Worm (Caenorhabditis elegans) whole organism, young adult: ENCODE results near the gene C04G2.5.
A peak's percentile ranks its signal among the peaks of the same experiment; 100 is the strongest.

Experiments
- B0336.3 ChIP-seq: fragments of 200-800 bp; sonication (Bioruptor generic); IDR thresholded peaks from 2 replicates; pipeline ENCODE4 v1.3.6; 2022; ENCODE audit warnings: missing genetic modification characterization, missing compliant biosample characterization
- F23B12.7 ChIP-seq: sonication (generic microtip); optimal IDR thresholded peaks from 2 replicates; lab custom pipeline; 2017; ENCODE audit warnings: missing genetic modification characterization, mild to moderate bottlenecking, missing compliant biosample characterization, antibody characterized with exemption, moderate library complexity; ENCODE audit not compliant: insufficient read depth
- F37B4.10 ChIP-seq: fragments of 200-800 bp; sonication (Bioruptor generic); IDR thresholded peaks from 2 replicates; pipeline ENCODE4 v1.3.6; 2022; ENCODE audit warnings: missing genetic modification characterization, missing compliant biosample characterization
- K11D2.4 ChIP-seq: fragments of 200-800 bp; sonication (Bioruptor generic); IDR thresholded peaks from 2 replicates; pipeline ENCODE4 v1.3.6; 2022; ENCODE audit warnings: missing genetic modification reagents, missing genetic modification characterization, missing compliant biosample characterization
- T07F8.4 ChIP-seq: sonication (generic microtip); optimal IDR thresholded peaks from 2 replicates; lab custom pipeline; 2016; ENCODE audit warnings: mild to moderate bottlenecking, missing genetic modification characterization, moderate library complexity, missing compliant biosample characterization
- Y53G8AR.9 ChIP-seq: fragments of 200-800 bp; sonication (Bioruptor generic); conservative IDR thresholded peaks from 2 replicates; pipeline ENCODE4 v1.3.6; 2022; ENCODE audit warnings: missing genetic modification reagents, missing genetic modification characterization, missing compliant biosample characterization
- Y56A3A.18 ChIP-seq: fragments of 200-800 bp; sonication (Bioruptor generic); IDR thresholded peaks from 2 replicates; pipeline ENCODE4 v1.3.6; 2022; ENCODE audit warnings: missing genetic modification reagents, missing genetic modification characterization, missing compliant biosample characterization
- Y95B8A.8 ChIP-seq: fragments of 200-800 bp; sonication (Bioruptor generic); IDR thresholded peaks from 2 replicates; pipeline ENCODE4 v1.3.6; 2022; ENCODE audit warnings: missing genetic modification reagents, missing genetic modification characterization, missing compliant biosample characterization
- ZK185.1 ChIP-seq: sonication (generic microtip); optimal IDR thresholded peaks from 2 replicates; lab custom pipeline; 2016; ENCODE audit warnings: mild to moderate bottlenecking, missing genetic modification characterization, missing compliant biosample characterization; ENCODE audit not compliant: poor library complexity, severe bottlenecking
- ama-1 ChIP-seq, 3 experiments: fragments of 150-350 bp in 1 of 3; sonication (generic microtip) in 2 of 3; optimal IDR thresholded peaks; 2 replicates each; lab custom pipeline; 2014 to 2018; ENCODE audit warnings: missing biosample characterization in 2 of 3, missing genetic modification characterization in 2 of 3, missing genetic modification reagents in 2 of 3
- aptf-2 ChIP-seq: fragments of 200-800 bp; sonication (Bioruptor generic); conservative IDR thresholded peaks from 2 replicates; pipeline ENCODE4 v1.3.6; 2022; ENCODE audit warnings: missing genetic modification reagents, missing genetic modification characterization, missing compliant biosample characterization
- aptf-3 ChIP-seq: fragments of 200-800 bp; sonication (Bioruptor generic); IDR thresholded peaks from 2 replicates; pipeline ENCODE4 v1.3.6; 2022; ENCODE audit warnings: missing genetic modification characterization, missing compliant biosample characterization
- athp-1 ChIP-seq: sonication (generic microtip); optimal IDR thresholded peaks from 2 replicates; lab custom pipeline; 2017; ENCODE audit warnings: mild to moderate bottlenecking, missing genetic modification characterization, missing compliant biosample characterization
- ccch-3 ChIP-seq: fragments of 200-800 bp; sonication (Bioruptor generic); optimal IDR thresholded peaks from 2 replicates; lab custom pipeline; 2018; ENCODE audit warnings: mild to moderate bottlenecking, missing genetic modification characterization, missing compliant biosample characterization
- cebp-2 ChIP-seq: fragments of 200-800 bp; sonication (Bioruptor generic); IDR thresholded peaks from 2 replicates; pipeline ENCODE4 v1.3.6; 2022; ENCODE audit warnings: missing genetic modification characterization, missing compliant biosample characterization
- ceh-40 ChIP-seq: fragments of 200-800 bp; sonication (Bioruptor generic); IDR thresholded peaks from 2 replicates; pipeline ENCODE4 v1.3.6; 2022; ENCODE audit warnings: missing genetic modification characterization, missing compliant biosample characterization
- dox-1 ChIP-seq: fragments of 200-800 bp; sonication (Bioruptor generic); IDR thresholded peaks from 2 replicates; pipeline ENCODE4 v1.3.6; 2022; ENCODE audit warnings: missing genetic modification reagents, missing genetic modification characterization, missing compliant biosample characterization
- dpff-1 ChIP-seq: sonication (generic microtip); optimal IDR thresholded peaks from 2 replicates; lab custom pipeline; 2017; ENCODE audit warnings: mild to moderate bottlenecking, missing genetic modification characterization, missing compliant biosample characterization
- efl-1 ChIP-seq: fragments of 150-350 bp; optimal IDR thresholded peaks from 2 replicates; lab custom pipeline; 2014; ENCODE audit warnings: missing biosample characterization, missing genetic modification reagents, missing genetic modification characterization
- ets-4 ChIP-seq: fragments of 200-800 bp; sonication (Bioruptor generic); optimal IDR thresholded peaks from 2 replicates; lab custom pipeline; 2018; ENCODE audit warnings: mild to moderate bottlenecking, missing genetic modification characterization, missing compliant biosample characterization
- fkh-3 ChIP-seq: sonication (generic microtip); optimal IDR thresholded peaks from 2 replicates; lab custom pipeline; 2016; ENCODE audit warnings: mild to moderate bottlenecking, missing genetic modification characterization, missing compliant biosample characterization
- hlh-12 ChIP-seq: sonication (generic microtip); optimal IDR thresholded peaks from 2 replicates; lab custom pipeline; 2016; ENCODE audit warnings: missing genetic modification characterization, missing compliant biosample characterization
- hlh-26 ChIP-seq: fragments of 200-800 bp; sonication (Bioruptor generic); conservative IDR thresholded peaks from 2 replicates; pipeline ENCODE4 v1.3.6; 2022; ENCODE audit warnings: missing genetic modification reagents, missing genetic modification characterization, missing compliant biosample characterization
- lag-1 ChIP-seq: fragments of 200-800 bp; sonication (Bioruptor generic); IDR thresholded peaks from 2 replicates; pipeline ENCODE4 v1.3.6; 2022; ENCODE audit warnings: missing genetic modification reagents, missing genetic modification characterization, missing compliant biosample characterization
- lin-26 ChIP-seq: fragments of 200-800 bp; sonication (Bioruptor generic); IDR thresholded peaks from 2 replicates; pipeline ENCODE4 v1.3.6; 2022; ENCODE audit warnings: missing genetic modification reagents, missing genetic modification characterization, missing compliant biosample characterization
- lin-35 ChIP-seq, 3 experiments: fragments of 150-350 bp in 2 of 3; sonication (generic microtip) in 1 of 3; optimal IDR thresholded peaks; 2 replicates each; lab custom pipeline; 2014 to 2018; ENCODE audit warnings: missing biosample characterization in 3 of 3, missing genetic modification characterization in 3 of 3, missing genetic modification reagents in 3 of 3
- lsy-27 ChIP-seq: sonication (generic microtip); optimal IDR thresholded peaks from 2 replicates; lab custom pipeline; 2017; ENCODE audit warnings: missing genetic modification characterization, mild to moderate bottlenecking, missing compliant biosample characterization, antibody characterized with exemption, missing genotype, borderline replicate concordance; ENCODE audit not compliant: insufficient read depth
- madf-10 ChIP-seq: sonication (generic microtip); optimal IDR thresholded peaks from 2 replicates; lab custom pipeline; 2016; ENCODE audit warnings: mild to moderate bottlenecking, missing genetic modification characterization, missing compliant biosample characterization
- madf-8 ChIP-seq: fragments of 200-800 bp; sonication (Bioruptor generic); conservative IDR thresholded peaks from 2 replicates; pipeline ENCODE4 v1.3.6; 2022; ENCODE audit warnings: missing genetic modification reagents, missing genetic modification characterization, missing compliant biosample characterization
- mel-28 ChIP-seq: sonication (generic microtip); optimal IDR thresholded peaks from 2 replicates; lab custom pipeline; 2016; ENCODE audit warnings: borderline replicate concordance, mild to moderate bottlenecking, missing genetic modification characterization, missing compliant biosample characterization
- nhr-120 ChIP-seq: fragments of 200-800 bp; sonication (Bioruptor generic); IDR thresholded peaks from 2 replicates; pipeline ENCODE4 v1.3.6; 2022; ENCODE audit warnings: missing genetic modification characterization, missing compliant biosample characterization
- nhr-179 ChIP-seq: sonication (generic microtip); optimal IDR thresholded peaks from 2 replicates; lab custom pipeline; 2016; ENCODE audit warnings: mild to moderate bottlenecking, missing genetic modification characterization, missing compliant biosample characterization
- nhr-27 ChIP-seq: fragments of 200-800 bp; sonication (Bioruptor generic); optimal IDR thresholded peaks from 2 replicates; lab custom pipeline; 2018; ENCODE audit warnings: mild to moderate bottlenecking, missing genetic modification characterization, moderate library complexity, missing compliant biosample characterization
- nhr-90 ChIP-seq: sonication (generic microtip); optimal IDR thresholded peaks from 2 replicates; lab custom pipeline; 2016; ENCODE audit warnings: missing genotype, mild to moderate bottlenecking, missing genetic modification characterization, missing compliant biosample characterization
- pbrm-1 ChIP-seq: fragments of 200-800 bp; sonication (Bioruptor generic); IDR thresholded peaks from 2 replicates; pipeline ENCODE4 v1.3.6; 2022; ENCODE audit warnings: missing genetic modification reagents, missing genetic modification characterization, missing compliant biosample characterization
- pha-4 ChIP-seq: fragments of 150-350 bp; sonication (generic microtip); optimal IDR thresholded peaks from 2 replicates; lab custom pipeline; 2014; ENCODE audit warnings: missing biosample characterization, missing genetic modification reagents, missing genetic modification characterization
- rcor-1 ChIP-seq: fragments of 200-800 bp; sonication (Bioruptor generic); IDR thresholded peaks from 2 replicates; pipeline ENCODE4 v1.3.6; 2022; ENCODE audit warnings: missing genetic modification reagents, missing genetic modification characterization, missing compliant biosample characterization
- rpc-1 ChIP-seq, 2 experiments: fragments of 150-350 bp in 1 of 2; sonication (generic microtip) in 1 of 2; optimal IDR thresholded peaks; 2 replicates each; lab custom pipeline; 2014 to 2018; ENCODE audit warnings: missing biosample characterization in 1 of 2, missing genetic modification characterization in 1 of 2, missing genetic modification reagents in 1 of 2, missing genotype in 1 of 2
- snpc-1.3 ChIP-seq: sonication (generic microtip); optimal IDR thresholded peaks from 2 replicates; lab custom pipeline; 2017; ENCODE audit warnings: missing genetic modification characterization, mild to moderate bottlenecking, missing compliant biosample characterization, antibody characterized with exemption, moderate library complexity, missing genotype, missing genetic modification reagents; ENCODE audit not compliant: insufficient read depth
- snpc-3.4 ChIP-seq: sonication (generic microtip); optimal IDR thresholded peaks from 2 replicates; lab custom pipeline; 2017; ENCODE audit warnings: missing genetic modification characterization, mild to moderate bottlenecking, missing compliant biosample characterization, antibody characterized with exemption, moderate library complexity, missing genotype, missing genetic modification reagents
- snpc-4 ChIP-seq, 5 experiments: fragments of 150-350 bp in 1 of 5; sonication (generic microtip) in 4 of 5; optimal IDR thresholded peaks; 2 replicates each; lab custom pipeline; 2014 to 2018; ENCODE audit warnings: missing genetic modification characterization in 5 of 5, missing biosample characterization in 3 of 5, antibody characterized with exemption in 2 of 5, mild to moderate bottlenecking in 2 of 5, missing compliant biosample characterization in 2 of 5, missing genotype in 2 of 5, moderate library complexity in 2 of 5, missing genetic modification reagents in 1 of 5
- unc-130 ChIP-seq: sonication (generic microtip); optimal IDR thresholded peaks from 2 replicates; lab custom pipeline; 2016; ENCODE audit warnings: missing genetic modification reagents, missing genetic modification characterization, missing compliant biosample characterization
- ztf-18 ChIP-seq: sonication (generic microtip); optimal IDR thresholded peaks from 2 replicates; lab custom pipeline; 2016; ENCODE audit warnings: missing genotype, mild to moderate bottlenecking, missing genetic modification characterization, missing compliant biosample characterization
- ztf-25 ChIP-seq: fragments of 200-800 bp; sonication (Bioruptor generic); IDR thresholded peaks from 2 replicates; pipeline ENCODE4 v1.3.6; 2022; ENCODE audit warnings: missing genetic modification reagents, missing genetic modification characterization, missing compliant biosample characterization
- ztf-28 ChIP-seq: fragments of 200-800 bp; sonication (Bioruptor generic); IDR thresholded peaks from 2 replicates; pipeline ENCODE4 v1.3.6; 2022; ENCODE audit warnings: missing genetic modification reagents, missing genetic modification characterization, missing compliant biosample characterization
- ztf-3 ChIP-seq: fragments of 200-800 bp; sonication (Bioruptor generic); optimal IDR thresholded peaks from 2 replicates; lab custom pipeline; 2018; ENCODE audit warnings: mild to moderate bottlenecking, missing genetic modification characterization, missing compliant biosample characterization

The C04G2.5 gene

ce11 chrIV:10085401-10086187 is 9.5 kb downstream of the C04G2.5 start, which contains the start of the genes col-2 and ndc-80 (continued):
- no peak for TF ChIP-seq ztf-28 (GFP tag; lab: Robert Waterston, UW)
- peak; percentile 12 for TF ChIP-seq pha-4
- no peak for TF ChIP-seq fkh-3 (tag; lab: Kevin White, UChicago)
- peak; percentile 56 for TF ChIP-seq dox-1 (GFP tag; lab: Robert Waterston, UW)
- no peak for TF ChIP-seq ztf-3 (GFP tag; lab: Kevin White, UChicago)
- no peak for TF ChIP-seq snpc-4 (GFP tag; optimal IDR thresholded peaks at IDR 0.05; lab: Kevin White, UChicago)
- TF ChIP-seq snpc-4 (tag; optimal IDR thresholded peaks at IDR 0.05; lab: Kevin White, UChicago), result peak in 2 of 4 experiments; percentile 26 to 46
- no peak for TF ChIP-seq ceh-40 (GFP tag; lab: Robert Waterston, UW)
- TF ChIP-seq cebp-2, result no peak
- TF ChIP-seq lag-1 (GFP tag; lab: Robert Waterston, UW), result no peak
- TF ChIP-seq F37B4.10 (GFP tag; lab: Robert Waterston, UW), result no peak
- TF ChIP-seq hlh-12, result no peak
- TF ChIP-seq rcor-1 (GFP tag; lab: Robert Waterston, UW), result 0 out of 2 replicates have a peak, but pooled peaks have one; percentile 13
- TF ChIP-seq madf-8 (GFP tag; lab: Robert Waterston, UW), result peak; percentile 38
- TF ChIP-seq Y95B8A.8 (GFP tag; lab: Robert Waterston, UW), result no peak
- TF ChIP-seq rpc-1 (optimal IDR thresholded peaks at IDR 0.05; lab: Kevin White, UChicago), result no peak
- no peak for TF ChIP-seq rpc-1 (tag; optimal IDR thresholded peaks at IDR 0.05; lab: Kevin White, UChicago)
- TF ChIP-seq aptf-2 (GFP tag; lab: Robert Waterston, UW), result no peak
- TF ChIP-seq ztf-18 (tag; lab: Kevin White, UChicago), result no peak
- TF ChIP-seq lin-26, result no peak
- no peak for TF ChIP-seq nhr-179 (tag; lab: Kevin White, UChicago)
- TF ChIP-seq hlh-26 (GFP tag; lab: Robert Waterston, UW), result no peak
- TF ChIP-seq mel-28 (tag; lab: Kevin White, UChicago), result no peak
- peak in 1 of 3 experiments; percentile 7 for TF ChIP-seq lin-35 (GFP tag; optimal IDR thresholded peaks at IDR 0.05; lab: Kevin White, UChicago)
- TF ChIP-seq Y53G8AR.9 (GFP tag; lab: Robert Waterston, UW), result no peak
- TF ChIP-seq madf-10, result no peak
- no peak for TF ChIP-seq lsy-27 (tag; lab: Kevin White, UChicago)
- TF ChIP-seq nhr-120 (GFP tag; lab: Robert Waterston, UW), result no peak
- TF ChIP-seq nhr-90 (tag; lab: Kevin White, UChicago), result no peak
- TF ChIP-seq ccch-3, result no peak
- no peak for TF ChIP-seq T07F8.4 (tag; lab: Kevin White, UChicago)
- TF ChIP-seq aptf-3, result no peak
- TF ChIP-seq snpc-1.3, result no peak
- no peak for TF ChIP-seq ztf-25 (GFP tag; lab: Robert Waterston, UW)
- TF ChIP-seq snpc-3.4 (tag; lab: Kevin White, UChicago), result peak; percentile 55
- TF ChIP-seq ama-1 (optimal IDR thresholded peaks at IDR 0.05; lab: Kevin White, UChicago), result no peak
- no peak for TF ChIP-seq ama-1 (GFP tag; optimal IDR thresholded peaks at IDR 0.05; lab: Kevin White, UChicago)
- peak; percentile 17 for TF ChIP-seq unc-130 (GFP tag; lab: Kevin White, UChicago)
- TF ChIP-seq nhr-27 (tag; lab: Kevin White, UChicago), result no peak
- TF ChIP-seq K11D2.4, result no peak
- TF ChIP-seq Y56A3A.18 (GFP tag; lab: Robert Waterston, UW), result no peak
- TF ChIP-seq efl-1 (GFP tag; lab: Kevin White, UChicago), result peak; percentile 84
- TF ChIP-seq athp-1 (tag; lab: Kevin White, UChicago), result no peak
- TF ChIP-seq pbrm-1 (GFP tag; lab: Robert Waterston, UW), result no peak
- TF ChIP-seq B0336.3 (GFP tag; lab: Robert Waterston, UW), result no peak
- TF ChIP-seq F23B12.7 (tag; lab: Kevin White, UChicago), result peak; percentile 91
- no peak for TF ChIP-seq ets-4
- TF ChIP-seq ZK185.1 (tag; lab: Kevin White, UChicago), result no peak
- TF ChIP-seq dpff-1 (tag; lab: Kevin White, UChicago), result no peak
